1 fruit fly cellular context compared by ENCODE assay signal in genomic region chr3R:18508346-18508745, dm6.
TF ChIP-seq lines count a peak whose summit lies in the region.

No protein-coding gene starts in this region.

TF ChIP-seq in whole organism, embryonic, 481 proteins besides CTCF, POLR2A, EP300 and RAD21 (continued from another document and continues in another):
- peak; percentile 91 for TF ChIP-seq seq (GFP tag; IDR thresholded peaks at IDR 0.05; lab: Robert Waterston, UW)
- 0 out of 2 replicates have a peak, but pooled peaks have one; percentile 27 for TF ChIP-seq Lim3 (GFP tag; IDR thresholded peaks at IDR 0.05; lab: Robert Waterston, UW)
- peak; percentile 55 for TF ChIP-seq sisA (GFP tag; IDR thresholded peaks at IDR 0.05; lab: Robert Waterston, UW)
- no peak for TF ChIP-seq Blimp-1 (GFP tag; optimal IDR thresholded peaks at IDR 0.05; lab: Kevin White, UChicago)
- peak; percentile 72 for TF ChIP-seq ranshi (GFP tag; IDR thresholded peaks at IDR 0.05; lab: Robert Waterston, UW)
- TF ChIP-seq Ets65A (GFP tag; lab: Kevin White, UChicago), result peak; percentile 77
- no peak for TF ChIP-seq chinmo (GFP tag; IDR thresholded peaks at IDR 0.05; lab: Robert Waterston, UW; ENCODE audit: partially characterized antibody)
- peak; percentile 35; the same call in 1 of the 2 replicates for TF ChIP-seq CG11696 (GFP tag; IDR thresholded peaks at IDR 0.05; lab: Robert Waterston, UW)
- no peak for TF ChIP-seq oc (tag; optimal IDR thresholded peaks at IDR 0.05; lab: Kevin White, UChicago)
- peak; percentile 17 for TF ChIP-seq CG5180 (GFP tag; optimal IDR thresholded peaks at IDR 0.05; lab: Kevin White, UChicago)
- TF ChIP-seq Xbp1 (GFP tag; optimal IDR thresholded peaks at IDR 0.05; lab: Kevin White, UChicago), result peak; percentile 33
- TF ChIP-seq danr (GFP tag; IDR thresholded peaks at IDR 0.05; lab: Robert Waterston, UW), result peak; percentile 62
- TF ChIP-seq Fer3 (tag; optimal IDR thresholded peaks at IDR 0.05; lab: Kevin White, UChicago), result no peak
- TF ChIP-seq onecut (GFP tag; IDR thresholded peaks at IDR 0.05; lab: Robert Waterston, UW), result peak; percentile 62
- TF ChIP-seq CG3065 (GFP tag; optimal IDR thresholded peaks at IDR 0.05; lab: Kevin White, UChicago), result no peak
- TF ChIP-seq CG14441 (GFP tag; IDR thresholded peaks at IDR 0.05; lab: Robert Waterston, UW), result peak; percentile 62
- TF ChIP-seq so (GFP tag; IDR thresholded peaks at IDR 0.05; lab: Robert Waterston, UW), result peak; percentile 43; the same call in 1 of the 3 replicates
- TF ChIP-seq tio (GFP tag; optimal IDR thresholded peaks at IDR 0.05; lab: Kevin White, UChicago), result no peak
- TF ChIP-seq CG15514 (GFP tag; optimal IDR thresholded peaks at IDR 0.05; lab: Kevin White, UChicago), result peak; percentile 39
- TF ChIP-seq CG43689 (GFP tag; IDR thresholded peaks at IDR 0.05; lab: Robert Waterston, UW), result 0 out of 2 replicates have a peak, but pooled peaks have one; percentile 19
- peak in 1 of 2 experiments; percentile 61 for TF ChIP-seq Hr51 (GFP tag; optimal IDR thresholded peaks at IDR 0.05; lab: Kevin White, UChicago)
- TF ChIP-seq CG10366 (GFP tag; IDR thresholded peaks at IDR 0.05; lab: Robert Waterston, UW), result peak; percentile 61
- peak; percentile 56 for TF ChIP-seq Sox100B (GFP tag; optimal IDR thresholded peaks at IDR 0.05; lab: Kevin White, UChicago)
- no peak for TF ChIP-seq Sry-β (GFP tag; optimal IDR thresholded peaks at IDR 0.05; lab: Kevin White, UChicago)
- peak; percentile 87; the same call in 2 of the 3 replicates for TF ChIP-seq Dbx (GFP tag; IDR thresholded peaks at IDR 0.05; lab: Robert Waterston, UW)
- TF ChIP-seq CG17328 (GFP tag; IDR thresholded peaks at IDR 0.05; lab: Robert Waterston, UW), result peak; percentile 70
- peak; percentile 91; the same call in 2 of the 3 replicates for TF ChIP-seq row (GFP tag; IDR thresholded peaks at IDR 0.05; lab: Robert Waterston, UW)
- TF ChIP-seq Nf-YC (tag; optimal IDR thresholded peaks at IDR 0.05; lab: Kevin White, UChicago), result peak; percentile 76
- TF ChIP-seq CG13424 (tag; optimal IDR thresholded peaks at IDR 0.05; lab: Kevin White, UChicago), result peak; percentile 67
- no peak for TF ChIP-seq CG13624 (GFP tag; optimal IDR thresholded peaks at IDR 0.05; lab: Kevin White, UChicago)
- TF ChIP-seq insv (GFP tag; optimal IDR thresholded peaks at IDR 0.05; lab: Kevin White, UChicago), result no peak
- TF ChIP-seq wdn (GFP tag; IDR thresholded peaks at IDR 0.05; lab: Robert Waterston, UW), result peak; percentile 54
- 0 out of 3 replicates have a peak, but pooled peaks have one; percentile 64 for TF ChIP-seq ci (GFP tag; IDR thresholded peaks at IDR 0.05; lab: Robert Waterston, UW)
- TF ChIP-seq CG6765 (GFP tag; optimal IDR thresholded peaks at IDR 0.05; lab: Kevin White, UChicago), result peak; percentile 8
- peak; percentile 68 for TF ChIP-seq CG9932 (GFP tag; IDR thresholded peaks at IDR 0.05; lab: Robert Waterston, UW)
- peak; percentile 47 for TF ChIP-seq CG10543 (GFP tag; optimal IDR thresholded peaks at IDR 0.05; lab: Kevin White, UChicago)
- TF ChIP-seq gem (tag; optimal IDR thresholded peaks at IDR 0.05; lab: Kevin White, UChicago), result peak; percentile 69
- TF ChIP-seq CG8388 (GFP tag; optimal IDR thresholded peaks at IDR 0.05; lab: Kevin White, UChicago), result no peak
- TF ChIP-seq z (GFP tag; IDR thresholded peaks at IDR 0.05; lab: Robert Waterston, UW), result no peak
- TF ChIP-seq ab (GFP tag; optimal IDR thresholded peaks at IDR 0.05; lab: Kevin White, UChicago), result no peak
- TF ChIP-seq C15 (GFP tag; IDR thresholded peaks at IDR 0.05; lab: Robert Waterston, UW), result 0 out of 3 replicates have a peak, but pooled peaks have one; percentile 24
- no peak for TF ChIP-seq prd (optimal IDR thresholded peaks at IDR 0.05; lab: Kevin White, UChicago)
- TF ChIP-seq prd (GFP tag; IDR thresholded peaks at IDR 0.05; lab: Robert Waterston, UW), result peak; percentile 77
- TF ChIP-seq Ptx1 (GFP tag; IDR thresholded peaks at IDR 0.05; lab: Robert Waterston, UW), result peak; percentile 84
- TF ChIP-seq GATAe (GFP tag; conservative IDR thresholded peaks at IDR 0.05; lab: Robert Waterston, UW), result 0 out of 2 replicates have a peak, but pooled peaks have one; percentile 22
- TF ChIP-seq p53 (GFP tag; optimal IDR thresholded peaks at IDR 0.05; lab: Kevin White, UChicago), result no peak
- no peak for TF ChIP-seq crc (GFP tag; optimal IDR thresholded peaks at IDR 0.05; lab: Kevin White, UChicago)
- peak; percentile 83 for TF ChIP-seq tgo (GFP tag; IDR thresholded peaks at IDR 0.05; lab: Robert Waterston, UW)
- peak; percentile 28; the same call in 1 of the 2 replicates for TF ChIP-seq CG11085 (GFP tag; IDR thresholded peaks at IDR 0.05; lab: Robert Waterston, UW)
- peak; percentile 1 for TF ChIP-seq CG12155 (GFP tag; optimal IDR thresholded peaks at IDR 0.05; lab: Kevin White, UChicago)
- TF ChIP-seq CG7372 (GFP tag; IDR thresholded peaks at IDR 0.05; lab: Robert Waterston, UW), result peak; percentile 71
- TF ChIP-seq ind (GFP tag; optimal IDR thresholded peaks at IDR 0.05; lab: Kevin White, UChicago), result peak; percentile 22
- TF ChIP-seq CG11247 (GFP tag; IDR thresholded peaks at IDR 0.05; lab: Robert Waterston, UW), result 0 out of 2 replicates have a peak, but pooled peaks have one; percentile 18
- TF ChIP-seq CG32772 (GFP tag; IDR thresholded peaks at IDR 0.05; lab: Robert Waterston, UW), result peak; percentile 69
- peak; percentile 65 for TF ChIP-seq Aef1 (GFP tag; IDR thresholded peaks at IDR 0.05; lab: Robert Waterston, UW)
- TF ChIP-seq dpn (GFP tag; optimal IDR thresholded peaks at IDR 0.05; lab: Kevin White, UChicago), result peak in 1 of 2 experiments; percentile 17
- TF ChIP-seq Hand (GFP tag; optimal IDR thresholded peaks at IDR 0.05; lab: Kevin White, UChicago), result peak; percentile 72
- peak; percentile 19 for TF ChIP-seq CG4424 (GFP tag; optimal IDR thresholded peaks at IDR 0.05; lab: Kevin White, UChicago)
- peak; percentile 64; the same call in 1 of the 2 replicates for TF ChIP-seq CG32767 (GFP tag; IDR thresholded peaks at IDR 0.05; lab: Robert Waterston, UW)
- TF ChIP-seq CG13775 (GFP tag; optimal IDR thresholded peaks at IDR 0.05; lab: Kevin White, UChicago), result peak; percentile 12
- no peak for TF ChIP-seq nerfin-2 (GFP tag; IDR thresholded peaks at IDR 0.05; lab: Robert Waterston, UW; ENCODE audit: partially characterized antibody)
- TF ChIP-seq ase (GFP tag; IDR thresholded peaks at IDR 0.05; lab: Robert Waterston, UW), result peak; percentile 51; the same call in 2 of the 3 replicates
- no peak for TF ChIP-seq HmgD (GFP tag; optimal IDR thresholded peaks at IDR 0.05; lab: Kevin White, UChicago)
- TF ChIP-seq CG18599 (GFP tag; optimal IDR thresholded peaks at IDR 0.05; lab: Kevin White, UChicago), result peak; percentile 83
- peak; percentile 51 for TF ChIP-seq CG17385 (GFP tag; optimal IDR thresholded peaks at IDR 0.05; lab: Kevin White, UChicago)
- peak; percentile 87 for TF ChIP-seq Atf6 (GFP tag; IDR thresholded peaks at IDR 0.05; lab: Robert Waterston, UW)
- peak; percentile 39; the same call in 1 of the 2 replicates for TF ChIP-seq Poxn (GFP tag; IDR thresholded peaks at IDR 0.05; lab: Robert Waterston, UW)
- TF ChIP-seq CG9215 (GFP tag; IDR thresholded peaks at IDR 0.05; lab: Robert Waterston, UW), result peak; percentile 58; the same call in 1 of the 2 replicates
- TF ChIP-seq B-H1 (GFP tag; IDR thresholded peaks at IDR 0.05; lab: Robert Waterston, UW), result peak; percentile 45; the same call in 1 of the 3 replicates
- TF ChIP-seq ssp (GFP tag; IDR thresholded peaks at IDR 0.05; lab: Robert Waterston, UW), result peak; percentile 44; the same call in 1 of the 2 replicates
- peak; percentile 55; the same call in 2 of the 3 replicates for TF ChIP-seq CG11560 (tag; IDR thresholded peaks at IDR 0.05; lab: Robert Waterston, UW)
- TF ChIP-seq Rx (GFP tag; IDR thresholded peaks at IDR 0.05; lab: Robert Waterston, UW), result peak; percentile 11
- peak; percentile 54; the same call in 1 of the 3 replicates for TF ChIP-seq CG11093 (GFP tag; IDR thresholded peaks at IDR 0.05; lab: Robert Waterston, UW)
- TF ChIP-seq CG7357 (GFP tag; IDR thresholded peaks at IDR 0.05; lab: Robert Waterston, UW), result peak; percentile 60; the same call in 2 of the 3 replicates
- TF ChIP-seq vfl (GFP tag; optimal IDR thresholded peaks at IDR 0.05; lab: Kevin White, UChicago), result no peak
- TF ChIP-seq CG12104 (GFP tag; optimal IDR thresholded peaks at IDR 0.05; lab: Kevin White, UChicago), result peak; percentile 4
- peak; percentile 66 for TF ChIP-seq Meics (GFP tag; optimal IDR thresholded peaks at IDR 0.05; lab: Kevin White, UChicago)
- TF ChIP-seq CG9727 (GFP tag; optimal IDR thresholded peaks at IDR 0.05; lab: Kevin White, UChicago), result peak; percentile 53
- TF ChIP-seq hbn (GFP tag; IDR thresholded peaks at IDR 0.05; lab: Robert Waterston, UW; ENCODE audit: partially characterized antibody), result no peak
- TF ChIP-seq CG5953 (GFP tag; IDR thresholded peaks at IDR 0.05; lab: Robert Waterston, UW), result no peak
- TF ChIP-seq CG4730 (GFP tag; IDR thresholded peaks at IDR 0.05; lab: Robert Waterston, UW), result peak; percentile 58
- peak; percentile 72 for TF ChIP-seq esg (GFP tag; conservative IDR thresholded peaks at IDR 0.05; lab: Robert Waterston, UW)
- no peak for TF ChIP-seq CG34224 (GFP tag; IDR thresholded peaks at IDR 0.05; lab: Robert Waterston, UW; ENCODE audit: partially characterized antibody)
- peak; percentile 81; the same call in 1 of the 2 replicates for TF ChIP-seq HLH3B (GFP tag; IDR thresholded peaks at IDR 0.05; lab: Robert Waterston, UW)
- TF ChIP-seq scrt (GFP tag; optimal IDR thresholded peaks at IDR 0.05; lab: Kevin White, UChicago), result peak; percentile 66
- peak; percentile 41; the same call in 1 of the 2 replicates for TF ChIP-seq Oaz (GFP tag; IDR thresholded peaks at IDR 0.05; lab: Robert Waterston, UW)
- TF ChIP-seq Oli (tag; optimal IDR thresholded peaks at IDR 0.05; lab: Kevin White, UChicago), result peak; percentile 39
- 0 out of 2 replicates have a peak, but pooled peaks have one; percentile 27 for TF ChIP-seq al (GFP tag; IDR thresholded peaks at IDR 0.05; lab: Robert Waterston, UW)
- TF ChIP-seq CG17612 (GFP tag; IDR thresholded peaks at IDR 0.05; lab: Robert Waterston, UW), result 0 out of 2 replicates have a peak, but pooled peaks have one; percentile 33
- peak; percentile 64 for TF ChIP-seq CG14050 (GFP tag; IDR thresholded peaks at IDR 0.05; lab: Robert Waterston, UW)
- TF ChIP-seq Jarid2 (GFP tag; optimal IDR thresholded peaks at IDR 0.05; lab: Kevin White, UChicago), result no peak
- 0 out of 3 replicates have a peak, but pooled peaks have one; percentile 41 for TF ChIP-seq CG2889 (GFP tag; IDR thresholded peaks at IDR 0.05; lab: Robert Waterston, UW)
- peak; percentile 62; the same call in 2 of the 3 replicates for TF ChIP-seq CG34422 (GFP tag; IDR thresholded peaks at IDR 0.05; lab: Robert Waterston, UW)
- peak in 1 of 2 experiments; percentile 76 for TF ChIP-seq eve (GFP tag; optimal IDR thresholded peaks at IDR 0.05; lab: Kevin White, UChicago)
- TF ChIP-seq pan (optimal IDR thresholded peaks at IDR 0.05; lab: Kevin White, UChicago), result no peak
- peak in 1 of 2 experiments; percentile 82 for TF ChIP-seq pan (GFP tag; optimal IDR thresholded peaks at IDR 0.05 in 1 of 2, IDR thresholded peaks at IDR 0.05 in 1 of 2)
- peak; percentile 64 for TF ChIP-seq Gug (GFP tag; IDR thresholded peaks at IDR 0.05; lab: Robert Waterston, UW)
- 0 out of 2 replicates have a peak, but pooled peaks have one; percentile 34 for TF ChIP-seq ap (GFP tag; IDR thresholded peaks at IDR 0.05; lab: Robert Waterston, UW)
- TF ChIP-seq Taf1 (GFP tag; IDR thresholded peaks at IDR 0.05; lab: Robert Waterston, UW), result peak; percentile 19; the same call in 1 of the 2 replicates
- TF ChIP-seq ara (GFP tag; IDR thresholded peaks at IDR 0.05; lab: Robert Waterston, UW), result peak; percentile 48; the same call in 1 of the 2 replicates
- peak; percentile 52 for TF ChIP-seq Sox102F (GFP tag; optimal IDR thresholded peaks at IDR 0.05; lab: Kevin White, UChicago)
- TF ChIP-seq H15 (GFP tag; IDR thresholded peaks at IDR 0.05; lab: Robert Waterston, UW), result peak; percentile 46; the same call in 1 of the 3 replicates
- TF ChIP-seq Mes4 (GFP tag; optimal IDR thresholded peaks at IDR 0.05; lab: Kevin White, UChicago), result no peak
- TF ChIP-seq Bteb2 (GFP tag; optimal IDR thresholded peaks at IDR 0.05; lab: Kevin White, UChicago), result no peak
- no peak for TF ChIP-seq Scr (GFP tag; IDR thresholded peaks at IDR 0.05; lab: Robert Waterston, UW; ENCODE audit: partially characterized antibody)
- 0 out of 3 replicates have a peak, but pooled peaks have one; percentile 27 for TF ChIP-seq CG3726 (GFP tag; IDR thresholded peaks at IDR 0.05; lab: Robert Waterston, UW)
- peak; percentile 4 for TF ChIP-seq CG4328 (GFP tag; optimal IDR thresholded peaks at IDR 0.05; lab: Kevin White, UChicago)
- no peak for TF ChIP-seq CG12236 (GFP tag; optimal IDR thresholded peaks at IDR 0.05; lab: Kevin White, UChicago)
- no peak for TF ChIP-seq ftz-f1 (GFP tag; optimal IDR thresholded peaks at IDR 0.05; lab: Kevin White, UChicago)
- no peak for TF ChIP-seq pho (GFP tag; optimal IDR thresholded peaks at IDR 0.05; lab: Kevin White, UChicago)
- peak; percentile 69 for TF ChIP-seq CG6689 (GFP tag; IDR thresholded peaks at IDR 0.05; lab: Robert Waterston, UW)
- TF ChIP-seq az2 (GFP tag; optimal IDR thresholded peaks at IDR 0.05; lab: Kevin White, UChicago), result peak; percentile 40
- peak; percentile 38 for TF ChIP-seq Adf1 (GFP tag; IDR thresholded peaks at IDR 0.05; lab: Robert Waterston, UW)
- peak; percentile 56 for TF ChIP-seq CG4404 (GFP tag; IDR thresholded peaks at IDR 0.05; lab: Robert Waterston, UW)
- peak; percentile 36 for TF ChIP-seq HHEX (GFP tag; optimal IDR thresholded peaks at IDR 0.05; lab: Kevin White, UChicago)
- peak; percentile 57 for TF ChIP-seq sens (GFP tag; lab: Kevin White, UChicago)
- TF ChIP-seq CG9817 (tag; optimal IDR thresholded peaks at IDR 0.05; lab: Kevin White, UChicago), result peak; percentile 53
- TF ChIP-seq bcd (GFP tag; optimal IDR thresholded peaks at IDR 0.05; lab: Kevin White, UChicago), result peak; percentile 38
- peak; percentile 82 for TF ChIP-seq Rfx (GFP tag; IDR thresholded peaks at IDR 0.05; lab: Robert Waterston, UW)
- no peak for TF ChIP-seq PHDP (tag; optimal IDR thresholded peaks at IDR 0.05; lab: Kevin White, UChicago)
- peak; percentile 59 for TF ChIP-seq CG31224 (GFP tag; IDR thresholded peaks at IDR 0.05; lab: Robert Waterston, UW)
- peak; percentile 10 for TF ChIP-seq ems (GFP tag; optimal IDR thresholded peaks at IDR 0.05; lab: Kevin White, UChicago)
- peak; percentile 38; the same call in 2 of the 3 replicates for TF ChIP-seq croc (GFP tag; conservative IDR thresholded peaks at IDR 0.05; lab: Robert Waterston, UW)
- TF ChIP-seq Nf-YA (GFP tag; IDR thresholded peaks at IDR 0.05; lab: Robert Waterston, UW), result 0 out of 2 replicates have a peak, but pooled peaks have one; percentile 33
- TF ChIP-seq Ada2b (GFP tag; IDR thresholded peaks at IDR 0.05; lab: Robert Waterston, UW), result peak; percentile 69
